Worm (Caenorhabditis elegans) whole organism, L3 larva: ENCODE data around the gene C24H11.2.
"Not testable (repeated sequence)": the region's sequence is repeated elsewhere in the genome, so short reads cannot be mapped to it uniquely, and the experiment has no call there.

Source experiments
- ZK546.5 ChIP-seq: sonication (generic microtip); optimal IDR thresholded peaks from 2 replicates; lab custom pipeline; 2017; ENCODE audit warnings: missing biosample characterization, missing genetic modification characterization
- aly-2 ChIP-seq: fragments of 150-350 bp; optimal IDR thresholded peaks from 2 replicates; lab custom pipeline; 2014; ENCODE audit warnings: missing biosample characterization, missing genetic modification characterization
- ama-1 ChIP-seq: fragments of 150-350 bp; optimal IDR thresholded peaks from 2 replicates; lab custom pipeline; 2018
- ceh-16 ChIP-seq: sonication (generic microtip); optimal IDR thresholded peaks from 2 replicates; lab custom pipeline; 2017; ENCODE audit warnings: missing biosample characterization, missing genetic modification characterization
- ceh-9 ChIP-seq: sonication (generic microtip); optimal IDR thresholded peaks from 2 replicates; lab custom pipeline; 2018; ENCODE audit warnings: missing biosample characterization, missing genetic modification characterization
- egl-27 ChIP-seq: sonication (generic microtip); optimal IDR thresholded peaks from 4 replicates; lab custom pipeline; 2017; ENCODE audit warnings: missing biosample characterization, missing genetic modification reagents, missing genetic modification characterization
- elt-1 ChIP-seq: fragments of 150-350 bp; optimal IDR thresholded peaks from 2 replicates; lab custom pipeline; 2014; ENCODE audit warnings: missing biosample characterization, missing genetic modification characterization
- elt-2 ChIP-seq: sonication (generic microtip); optimal IDR thresholded peaks from 2 replicates; lab custom pipeline; 2016; ENCODE audit warnings: missing genetic modification reagents, mild to moderate bottlenecking, missing genetic modification characterization, missing compliant biosample characterization
- eor-1 ChIP-seq, 2 experiments: fragments of 150-350 bp; optimal IDR thresholded peaks; 2 replicates each; lab custom pipeline; 2014 to 2018; ENCODE audit warnings: missing biosample characterization in 2 of 2, missing genetic modification characterization in 2 of 2
- fkh-10 ChIP-seq: sonication (generic microtip); optimal IDR thresholded peaks from 2 replicates; lab custom pipeline; 2017; ENCODE audit warnings: missing biosample characterization, missing genetic modification reagents, missing genetic modification characterization
- fkh-2 ChIP-seq: fragments of 150-350 bp; optimal IDR thresholded peaks from 2 replicates; lab custom pipeline; 2014; ENCODE audit warnings: missing biosample characterization, missing genetic modification reagents, missing genetic modification characterization
- fos-1 ChIP-seq: fragments of 150-350 bp; optimal IDR thresholded peaks from 2 replicates; lab custom pipeline; 2014; ENCODE audit warnings: missing biosample characterization, missing genetic modification characterization
- hmg-11 ChIP-seq: sonication (generic microtip); optimal IDR thresholded peaks from 2 replicates; lab custom pipeline; 2016; ENCODE audit warnings: missing genetic modification characterization, missing compliant biosample characterization
- jun-1 ChIP-seq: fragments of 150-350 bp; optimal IDR thresholded peaks from 2 replicates; lab custom pipeline; 2014; ENCODE audit warnings: missing biosample characterization, missing genetic modification reagents, missing genetic modification characterization
- lin-15B ChIP-seq: fragments of 150-350 bp; optimal IDR thresholded peaks from 2 replicates; lab custom pipeline; 2014; ENCODE audit warnings: missing biosample characterization, missing genetic modification characterization
- mdl-1 ChIP-seq: fragments of 150-350 bp; optimal IDR thresholded peaks from 2 replicates; lab custom pipeline; 2014; ENCODE audit warnings: missing biosample characterization, missing genetic modification characterization
- mml-1 ChIP-seq: fragments of 150-350 bp; sonication (generic microtip); optimal IDR thresholded peaks from 3 replicates; lab custom pipeline; 2014; ENCODE audit warnings: missing biosample characterization, missing genetic modification characterization
- nfya-1 ChIP-seq: sonication (generic microtip); optimal IDR thresholded peaks from 2 replicates; lab custom pipeline; 2017; ENCODE audit warnings: missing genetic modification characterization, mild to moderate bottlenecking, missing compliant biosample characterization, antibody characterized with exemption, moderate library complexity; ENCODE audit not compliant: insufficient read depth
- nhr-11 ChIP-seq: fragments of 150-350 bp; optimal IDR thresholded peaks from 2 replicates; lab custom pipeline; 2014; ENCODE audit warnings: missing biosample characterization, missing genetic modification characterization
- nhr-23 ChIP-seq: fragments of 150-350 bp; optimal IDR thresholded peaks from 2 replicates; lab custom pipeline; 2014; ENCODE audit warnings: missing biosample characterization, missing genetic modification reagents, missing genetic modification characterization
- nhr-25 ChIP-seq: sonication (generic microtip); optimal IDR thresholded peaks from 2 replicates; lab custom pipeline; 2017; ENCODE audit warnings: missing biosample characterization, missing genetic modification characterization
- nhr-28 ChIP-seq: fragments of 150-350 bp; optimal IDR thresholded peaks from 2 replicates; lab custom pipeline; 2014; ENCODE audit warnings: missing biosample characterization, missing genetic modification characterization
- nhr-76 ChIP-seq: fragments of 150-350 bp; sonication (generic microtip); optimal IDR thresholded peaks from 5 replicates; lab custom pipeline; 2014; ENCODE audit warnings: missing biosample characterization, missing genetic modification characterization
- pha-4 ChIP-seq: fragments of 150-350 bp; optimal IDR thresholded peaks from 2 replicates; lab custom pipeline; 2014; ENCODE audit warnings: missing biosample characterization, missing genetic modification reagents, missing genetic modification characterization
- pqm-1 ChIP-seq: fragments of 150-350 bp; optimal IDR thresholded peaks from 2 replicates; lab custom pipeline; 2017; ENCODE audit warnings: missing biosample characterization, missing genetic modification characterization, inconsistent platforms
- sea-2 ChIP-seq: fragments of 150-350 bp; sonication (generic microtip); optimal IDR thresholded peaks from 4 replicates; lab custom pipeline; 2014; ENCODE audit warnings: missing biosample characterization, missing genetic modification reagents, missing genetic modification characterization
- skn-1 ChIP-seq: fragments of 150-350 bp; optimal IDR thresholded peaks from 2 replicates; lab custom pipeline; 2014; ENCODE audit warnings: missing biosample characterization, missing genetic modification characterization
- snpc-4 ChIP-seq: fragments of 150-350 bp; optimal IDR thresholded peaks from 2 replicates; lab custom pipeline; 2014; ENCODE audit warnings: missing biosample characterization, missing genetic modification characterization
- tbx-2 ChIP-seq: sonication (generic microtip); optimal IDR thresholded peaks from 2 replicates; lab custom pipeline; 2016; ENCODE audit warnings: mild to moderate bottlenecking, missing genetic modification characterization, missing compliant biosample characterization
- unc-39 ChIP-seq: sonication (generic microtip); optimal IDR thresholded peaks from 4 replicates; lab custom pipeline; 2017; ENCODE audit warnings: missing biosample characterization, missing genetic modification characterization
- ztf-11 ChIP-seq: fragments of 150-350 bp; optimal IDR thresholded peaks from 2 replicates; lab custom pipeline; 2014; ENCODE audit warnings: missing biosample characterization, missing genetic modification characterization
- ztf-4 ChIP-seq: fragments of 150-350 bp; optimal IDR thresholded peaks from 2 replicates; lab custom pipeline; 2014; ENCODE audit warnings: missing biosample characterization, missing genetic modification characterization

The C24H11.2 gene

DNA sequence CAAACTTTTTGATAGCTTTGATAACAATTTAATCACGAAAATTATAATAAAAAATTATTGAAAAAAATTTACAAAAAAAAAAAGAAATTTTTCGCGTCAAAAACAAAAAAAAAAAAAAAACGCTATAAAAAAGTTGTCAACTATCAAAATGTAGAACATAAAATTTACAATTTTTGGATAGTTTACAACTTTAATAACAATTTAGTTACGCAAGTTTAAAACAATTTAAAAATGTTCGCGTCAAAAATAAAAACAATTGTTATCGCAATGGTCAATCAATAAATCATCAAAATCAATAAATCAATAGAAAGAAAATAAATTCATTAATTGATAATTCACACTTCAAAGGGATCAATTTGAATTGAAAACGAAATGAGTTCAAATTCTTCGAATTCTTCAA is 4.8 kb downstream of the C24H11.2 start, which contains the start of gene C24H11.1:
TSS of gene C24H11.1 (plus strand) at position 301 of the 400 bp plus-strand sequence.
- TF ChIP-seq fkh-10 (GFP tag; lab: Kevin White, UChicago); ztf-11 (tag; lab: Kevin White, UChicago); nhr-25 (tag; lab: Kevin White, UChicago): not testable (repeated sequence)

DNA sequence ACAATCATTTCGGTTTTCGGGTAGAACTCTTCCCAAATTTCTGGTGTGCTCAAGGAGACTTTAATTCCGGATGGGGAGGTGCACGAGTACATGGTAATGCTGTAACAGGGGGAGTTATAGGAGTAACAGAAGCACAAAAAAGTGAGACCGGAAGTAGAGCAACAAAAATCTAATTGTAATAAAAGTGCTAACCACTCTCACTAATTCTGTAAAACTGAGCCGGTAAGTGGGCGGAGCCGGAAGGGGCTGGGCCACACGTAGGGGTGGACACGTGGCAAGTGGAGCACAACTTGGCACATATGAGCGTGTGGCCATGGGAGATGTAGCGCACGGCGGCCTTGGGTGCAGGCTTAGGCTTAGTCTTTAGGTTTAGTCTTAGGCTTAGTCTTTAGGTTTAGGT is 6.2 kb downstream of the C24H11.2 start, which contains the start of gene tbx-38:
TSS of gene tbx-38 (minus strand) at position 101 of the 400 bp plus-strand sequence.
- TF ChIP-seq nhr-76 (no peak), snpc-4 (no peak)

DNA sequence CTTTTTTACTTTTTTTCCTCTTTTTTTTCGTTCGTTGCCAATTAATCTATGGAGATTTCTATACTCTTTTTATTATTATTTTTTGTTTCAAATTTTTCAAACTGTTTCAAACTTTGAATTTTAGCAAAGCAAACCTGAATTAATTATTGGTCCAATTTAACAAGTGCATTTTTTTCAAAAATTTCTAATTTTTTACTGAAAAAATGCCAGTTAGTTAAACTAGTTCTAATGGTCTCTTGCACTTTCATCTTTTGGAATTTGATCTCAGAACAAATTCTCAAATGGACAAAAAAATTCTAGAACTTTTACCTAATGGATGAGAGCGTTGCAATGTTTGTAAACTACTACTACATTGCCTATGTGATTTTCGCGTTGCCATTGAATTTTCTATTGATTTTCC is 10.3 kb downstream of the C24H11.2 start, which contains the start of gene srd-74:
TSS of gene srd-74 (plus strand) at position 301 of the 400 bp plus-strand sequence.
- no peak for TF ChIP-seq nhr-23 (tag; lab: Kevin White, UChicago)
- TF ChIP-seq lin-15B (tag; lab: Kevin White, UChicago) = no peak
- TF ChIP-seq ztf-4 = no peak
- no peak for TF ChIP-seq jun-1 (tag; lab: Kevin White, UChicago)
- TF ChIP-seq ceh-9 (tag; lab: Kevin White, UChicago) = no peak
- TF ChIP-seq fos-1 (tag; lab: Kevin White, UChicago) = no peak
- TF ChIP-seq ZK546.5 = no peak
- no peak for TF ChIP-seq elt-2 (tag; lab: Kevin White, UChicago)
- TF ChIP-seq nfya-1 = no peak
- no peak for TF ChIP-seq pha-4 (tag; lab: Kevin White, UChicago)
- TF ChIP-seq snpc-4 = no peak
- TF ChIP-seq ama-1 (lab: Kevin White, UChicago) = no peak
- no peak for TF ChIP-seq mml-1 (tag; lab: Kevin White, UChicago)
- no peak for TF ChIP-seq unc-39 (tag; lab: Kevin White, UChicago)
- TF ChIP-seq pqm-1 (tag; lab: Kevin White, UChicago) = no peak
- no peak for TF ChIP-seq egl-27 (tag; lab: Kevin White, UChicago)

DNA sequence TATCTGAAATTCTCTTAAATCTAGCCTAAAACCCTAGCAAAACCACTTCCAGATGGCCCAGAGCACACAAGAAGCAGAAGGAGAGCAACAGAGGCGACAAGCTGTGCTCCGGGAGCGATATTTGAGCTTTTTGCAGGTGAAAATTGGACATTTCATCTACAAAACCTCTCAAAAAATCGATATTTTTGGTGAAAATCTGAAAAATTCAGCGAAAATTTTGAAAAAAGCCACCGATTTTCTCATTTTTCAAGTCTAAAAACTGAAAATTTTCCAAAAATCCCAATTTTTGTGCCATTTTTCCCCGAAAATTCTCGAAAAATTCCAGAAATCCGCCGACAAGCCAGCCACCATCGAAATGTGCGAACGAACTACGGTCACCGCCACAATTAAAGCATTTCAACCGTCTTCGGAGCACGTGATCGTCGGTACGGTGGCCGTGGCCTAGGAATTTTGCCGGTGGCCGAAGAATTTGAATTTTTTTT is 11.9 kb downstream of the C24H11.2 start, which contains the start of gene C24H11.5:
TSS of gene C24H11.5 (plus strand) at position 51 of the 482 bp plus-strand sequence.
- TF ChIP-seq mdl-1 = no peak
- no peak for TF ChIP-seq pqm-1 (tag; lab: Kevin White, UChicago)
- no peak for TF ChIP-seq egl-27 (tag; lab: Kevin White, UChicago)
- TF ChIP-seq lin-15B (tag; lab: Kevin White, UChicago) = no peak
- TF ChIP-seq ama-1 (lab: Kevin White, UChicago) = no peak
- no peak for TF ChIP-seq sea-2 (GFP tag; lab: Kevin White, UChicago)
- TF ChIP-seq unc-39 (tag; lab: Kevin White, UChicago) = no peak
- no peak for TF ChIP-seq tbx-2 (tag; lab: Kevin White, UChicago)
- TF ChIP-seq ceh-16 = no peak

DNA sequence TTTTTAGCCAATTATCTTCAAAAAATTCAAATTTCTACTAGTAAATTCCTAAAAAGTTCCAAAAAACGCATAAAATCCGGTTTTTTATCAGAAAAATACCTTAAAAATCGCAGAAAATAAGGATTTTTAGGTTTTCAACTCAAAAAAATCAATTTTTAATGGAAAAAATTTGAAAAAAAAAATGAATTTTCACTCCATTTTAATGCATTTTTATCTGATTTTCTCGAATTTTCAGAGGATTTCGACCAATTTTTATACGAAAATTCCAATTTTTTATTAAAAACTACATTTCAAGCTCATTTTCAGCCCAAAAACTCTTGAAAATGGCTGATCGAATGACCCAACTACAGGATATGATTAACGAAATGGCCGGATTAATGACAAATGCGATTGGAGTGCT is 14.8 kb downstream of the C24H11.2 start, which contains the start of gene mdt-21:
TSS of gene mdt-21 (plus strand) at position 301 of the 400 bp plus-strand sequence.
- TF ChIP-seq fos-1 (tag; lab: Kevin White, UChicago) (no peak), ztf-4 (no peak), nhr-11 (no peak), lin-15B (tag; lab: Kevin White, UChicago) (no peak), eor-1 (tag; optimal IDR thresholded peaks at IDR 0.05; lab: Kevin White, UChicago) (no peak), pha-4 (tag; lab: Kevin White, UChicago) (no peak), elt-2 (tag; lab: Kevin White, UChicago) (no peak), mdl-1 (no peak), skn-1 (tag; lab: Kevin White, UChicago) (no peak), hmg-11 (tag; lab: Kevin White, UChicago) (no peak), nhr-76 (no peak), elt-1 (tag; lab: Kevin White, UChicago) (no peak), ztf-11 (tag; lab: Kevin White, UChicago) (no peak), aly-2 (tag; lab: Kevin White, UChicago) (no peak), nhr-28 (tag; lab: Kevin White, UChicago) (no peak), fkh-2 (tag; lab: Kevin White, UChicago) (no peak), fkh-10 (GFP tag; lab: Kevin White, UChicago) (no peak), mml-1 (tag; lab: Kevin White, UChicago) (no peak)
